Fruit fly (Drosophila melanogaster) whole organism, embryonic: ENCODE measurements around the gene PEK.
A peak's percentile ranks its signal among the peaks of the same experiment; 100 is the strongest.

Experiments
- CG10366 ChIP-seq: fragments of 200-800 bp; sonication (Bioruptor generic); IDR thresholded peaks from 2 replicates; pipeline ENCODE4 v1.3.6; 2022; ENCODE audit warnings: missing biosample characterization, missing genetic modification characterization
- CG11093 ChIP-seq: fragments of 200-800 bp; sonication (Bioruptor generic); IDR thresholded peaks from 3 replicates; pipeline ENCODE4 v1.3.6; 2022; ENCODE audit warnings: missing biosample characterization, missing genetic modification characterization
- CG11723 ChIP-seq: fragments of 200-800 bp; sonication (Bioruptor generic); optimal IDR thresholded peaks from 2 replicates; lab custom pipeline; 2017; ENCODE audit warnings: missing biosample characterization, mild to moderate bottlenecking, missing genetic modification characterization
- CG12071 ChIP-seq: fragments of 200-800 bp; sonication (Bioruptor generic); optimal IDR thresholded peaks from 3 replicates; lab custom pipeline; 2018; ENCODE audit warnings: missing biosample characterization, mild to moderate bottlenecking, missing genetic modification characterization
- CG12155 ChIP-seq: fragments of 200-800 bp; sonication (Bioruptor generic); optimal IDR thresholded peaks from 3 replicates; lab custom pipeline; 2016; ENCODE audit warnings: missing biosample characterization, missing genetic modification characterization
- CG12744 ChIP-seq: fragments of 200-800 bp; sonication (Bioruptor generic); optimal IDR thresholded peaks from 2 replicates; lab custom pipeline; 2016; ENCODE audit warnings: missing biosample characterization, missing genetic modification characterization
- CG13296 ChIP-seq: fragments of 200-800 bp; sonication (Bioruptor generic); optimal IDR thresholded peaks from 3 replicates; lab custom pipeline; 2018; ENCODE audit warnings: missing biosample characterization, mild to moderate bottlenecking, missing genetic modification characterization
- CG15073 ChIP-seq: fragments of 200-800 bp; sonication (Bioruptor generic); optimal IDR thresholded peaks from 2 replicates; lab custom pipeline; 2016; ENCODE audit warnings: missing biosample characterization, missing genetic modification characterization
- CG1529 ChIP-seq: fragments of 200-800 bp; sonication (Bioruptor generic); optimal IDR thresholded peaks from 3 replicates; lab custom pipeline; 2018; ENCODE audit warnings: missing biosample characterization, missing genetic modification characterization
- CG15479 ChIP-seq: fragments of 200-800 bp; sonication (Bioruptor generic); optimal IDR thresholded peaks from 3 replicates; lab custom pipeline; 2019; ENCODE audit warnings: missing biosample characterization, mild to moderate bottlenecking, missing genetic modification characterization, moderate library complexity
- CG15601 ChIP-seq: fragments of 200-800 bp; sonication (Bioruptor generic); optimal IDR thresholded peaks from 3 replicates; lab custom pipeline; 2019; ENCODE audit warnings: missing biosample characterization, mild to moderate bottlenecking, missing genetic modification characterization, moderate library complexity
- CG2202 ChIP-seq: fragments of 200-800 bp; sonication (Bioruptor generic); optimal IDR thresholded peaks from 2 replicates; lab custom pipeline; 2018; ENCODE audit warnings: missing biosample characterization, mild to moderate bottlenecking, missing genetic modification characterization
- CG2875 ChIP-seq: fragments of 200-800 bp; sonication (Bioruptor generic); optimal IDR thresholded peaks from 2 replicates; lab custom pipeline; 2017; ENCODE audit warnings: missing biosample characterization, mild to moderate bottlenecking, missing genetic modification characterization, missing genetic modification reagents
- CG30020 ChIP-seq: fragments of 200-800 bp; optimal IDR thresholded peaks from 2 replicates; lab custom pipeline; 2019; ENCODE audit warnings: missing biosample characterization, mild to moderate bottlenecking, missing genetic modification characterization, moderate library complexity
- CG31441 ChIP-seq: fragments of 200-800 bp; sonication (Bioruptor generic); IDR thresholded peaks from 2 replicates; pipeline ENCODE4 v1.3.6; 2022; ENCODE audit warnings: missing biosample characterization, missing genetic modification characterization
- CG34422 ChIP-seq: fragments of 200-800 bp; sonication (Bioruptor generic); IDR thresholded peaks from 3 replicates; pipeline ENCODE4 v1.3.6; 2022; ENCODE audit warnings: missing biosample characterization, missing genetic modification characterization
- CG43689 ChIP-seq: fragments of 200-800 bp; sonication (Bioruptor generic); IDR thresholded peaks from 2 replicates; pipeline ENCODE4 v1.3.6; 2022; ENCODE audit warnings: missing biosample characterization, missing genetic modification characterization
- CG5953 ChIP-seq: fragments of 200-800 bp; sonication (Bioruptor generic); IDR thresholded peaks from 2 replicates; pipeline ENCODE4 v1.3.6; 2022; ENCODE audit warnings: missing biosample characterization, missing genetic modification characterization
- CG7357 ChIP-seq: fragments of 200-800 bp; sonication (Bioruptor generic); IDR thresholded peaks from 3 replicates; pipeline ENCODE4 v1.3.6; 2022; ENCODE audit warnings: missing biosample characterization, missing genetic modification characterization
- CG7839 ChIP-seq: fragments of 200-800 bp; sonication (Bioruptor generic); optimal IDR thresholded peaks from 3 replicates; lab custom pipeline; 2018; ENCODE audit warnings: missing biosample characterization, mild to moderate bottlenecking, missing genetic modification characterization, moderate library complexity
- CG7963 ChIP-seq: fragments of 200-800 bp; sonication (Bioruptor generic); IDR thresholded peaks from 3 replicates; pipeline ENCODE4 v1.3.6; 2022; ENCODE audit warnings: missing biosample characterization, missing genetic modification characterization; ENCODE audit not compliant: partially characterized antibody
- CG8388 ChIP-seq: fragments of 200-800 bp; sonication (Bioruptor generic); optimal IDR thresholded peaks from 2 replicates; lab custom pipeline; 2019; ENCODE audit warnings: missing biosample characterization, mild to moderate bottlenecking, missing genetic modification characterization, moderate library complexity
- CG8765 ChIP-seq: fragments of 200-800 bp; sonication (Bioruptor generic); IDR thresholded peaks from 2 replicates; pipeline ENCODE4 v1.3.6; 2022; ENCODE audit warnings: missing biosample characterization, missing genetic modification characterization
- CG9727 ChIP-seq: fragments of 200-800 bp; sonication (Bioruptor generic); optimal IDR thresholded peaks from 3 replicates; lab custom pipeline; 2017; ENCODE audit warnings: missing biosample characterization, mild to moderate bottlenecking, missing genetic modification characterization
- Dek ChIP-seq: fragments of 200-800 bp; sonication (Bioruptor generic); optimal IDR thresholded peaks from 3 replicates; lab custom pipeline; 2019; ENCODE audit warnings: missing biosample characterization, mild to moderate bottlenecking, missing genetic modification characterization, moderate library complexity
- Dip2 ChIP-seq: fragments of 200-800 bp; sonication (Bioruptor generic); IDR thresholded peaks from 2 replicates; pipeline ENCODE4 v1.3.6; 2022; ENCODE audit warnings: missing biosample characterization, missing genetic modification characterization
- Dll ChIP-seq: fragments of 200-800 bp; sonication (Bioruptor generic); IDR thresholded peaks from 4 replicates; pipeline ENCODE4 v1.3.6; 2022; ENCODE audit warnings: missing biosample characterization, missing genetic modification characterization; ENCODE audit not compliant: partially characterized antibody
- Fer2 ChIP-seq: fragments of 200-800 bp; sonication (Bioruptor generic); optimal IDR thresholded peaks from 2 replicates; lab custom pipeline; 2018; ENCODE audit warnings: missing biosample characterization, mild to moderate bottlenecking, missing genetic modification characterization, moderate library complexity
- Gug ChIP-seq: fragments of 200-800 bp; sonication (Bioruptor generic); IDR thresholded peaks from 4 replicates; pipeline ENCODE4 v1.3.6; 2022; ENCODE audit warnings: missing biosample characterization, missing genetic modification characterization
- Hr51 ChIP-seq, 2 experiments: fragments of 200-800 bp; sonication (Bioruptor generic); optimal IDR thresholded peaks; 2 replicates in 1 of 2; 3 replicates in 1 of 2; lab custom pipeline; 2016 to 2018; ENCODE audit warnings: missing biosample characterization in 2 of 2, missing genetic modification characterization in 2 of 2, mild to moderate bottlenecking in 1 of 2, moderate library complexity in 1 of 2
- Lim3 ChIP-seq: fragments of 200-800 bp; sonication (Bioruptor generic); IDR thresholded peaks from 2 replicates; pipeline ENCODE4 v1.3.6; 2022; ENCODE audit warnings: missing biosample characterization, missing genetic modification characterization
- Med ChIP-seq: fragments of 200-800 bp; sonication (Bioruptor generic); peaks from one replicate; lab custom pipeline; 2016; ENCODE audit warnings: missing biosample characterization, missing genetic modification characterization, mild to moderate bottlenecking, inconsistent platforms, moderate library complexity
- Oli ChIP-seq: fragments of 200-800 bp; sonication (Bioruptor generic); optimal IDR thresholded peaks from 2 replicates; lab custom pipeline; 2018; ENCODE audit warnings: missing biosample characterization, mild to moderate bottlenecking, missing genetic modification characterization, moderate library complexity
- YL-1 ChIP-seq: fragments of 200-800 bp; sonication (Bioruptor generic); optimal IDR thresholded peaks from 3 replicates; lab custom pipeline; 2017; ENCODE audit warnings: missing biosample characterization, mild to moderate bottlenecking, missing genetic modification characterization
- br ChIP-seq: fragments of >200 bp; optimal IDR thresholded peaks from 2 replicates; lab custom pipeline; 2017
- chif ChIP-seq, 2 experiments: fragments of 200-800 bp; sonication (Bioruptor generic); optimal IDR thresholded peaks; 3 replicates each; lab custom pipeline; 2016; ENCODE audit warnings: missing biosample characterization in 2 of 2, missing genetic modification characterization in 2 of 2
- grau ChIP-seq: fragments of 200-800 bp; optimal IDR thresholded peaks from 3 replicates; lab custom pipeline; 2019; ENCODE audit warnings: missing biosample characterization, mild to moderate bottlenecking, missing genetic modification characterization, moderate library complexity
- gsb-n ChIP-seq: fragments of 200-800 bp; sonication (Bioruptor generic); optimal IDR thresholded peaks from 3 replicates; lab custom pipeline; 2018; ENCODE audit warnings: missing biosample characterization, mild to moderate bottlenecking, missing genetic modification characterization
- h ChIP-seq: fragments of >200 bp; optimal IDR thresholded peaks from 2 replicates; lab custom pipeline; 2017
- inv ChIP-seq: fragments of 200-800 bp; sonication (Bioruptor generic); IDR thresholded peaks from 2 replicates; pipeline ENCODE4 v1.3.6; 2022; ENCODE audit warnings: missing biosample characterization, missing genetic modification characterization; ENCODE audit not compliant: partially characterized antibody
- jigr1 ChIP-seq: fragments of 200-800 bp; sonication (Bioruptor generic); IDR thresholded peaks from 3 replicates; pipeline ENCODE4 v1.3.6; 2022; ENCODE audit warnings: missing biosample characterization, missing genetic modification characterization
- lola ChIP-seq, 3 experiments: fragments of >200 bp in 2 of 3; fragments of 200-800 bp in 1 of 3; sonication (Bioruptor generic) in 1 of 3; optimal IDR thresholded peaks; 2 replicates each; lab custom pipeline; 2017 to 2019; ENCODE audit warnings: missing biosample characterization in 3 of 3, missing genetic modification characterization in 3 of 3, mild to moderate bottlenecking in 1 of 3, moderate library complexity in 1 of 3
- luna ChIP-seq: fragments of 200-800 bp; sonication (Bioruptor generic); optimal IDR thresholded peaks from 2 replicates; lab custom pipeline; 2016; ENCODE audit warnings: missing biosample characterization, missing genetic modification characterization
- nom ChIP-seq: fragments of 200-800 bp; sonication (Bioruptor generic); optimal IDR thresholded peaks from 2 replicates; lab custom pipeline; 2017; ENCODE audit warnings: missing biosample characterization, missing genetic modification characterization, mild to moderate bottlenecking, moderate library complexity, missing genetic modification reagents
- ro ChIP-seq: fragments of 200-800 bp; sonication (Bioruptor generic); IDR thresholded peaks from 2 replicates; pipeline ENCODE4 v1.3.6; 2022; ENCODE audit warnings: missing biosample characterization, missing genetic modification characterization
- row ChIP-seq: fragments of 200-800 bp; sonication (Bioruptor generic); IDR thresholded peaks from 3 replicates; pipeline ENCODE4 v1.3.6; 2022; ENCODE audit warnings: missing biosample characterization, missing genetic modification characterization
- sd ChIP-seq: fragments of 200-800 bp; sonication (Bioruptor generic); optimal IDR thresholded peaks from 3 replicates; lab custom pipeline; 2018; ENCODE audit warnings: missing biosample characterization, mild to moderate bottlenecking, missing genetic modification characterization, moderate library complexity
- sens-2 ChIP-seq: fragments of 200-800 bp; sonication (Bioruptor generic); IDR thresholded peaks from 2 replicates; pipeline ENCODE4 v1.3.6; 2022; ENCODE audit warnings: missing biosample characterization, missing genetic modification characterization
- sima ChIP-seq: fragments of 200-800 bp; sonication (Bioruptor generic); optimal IDR thresholded peaks from 2 replicates; lab custom pipeline; 2016; ENCODE audit warnings: missing biosample characterization, missing genetic modification characterization
- slou ChIP-seq: fragments of 200-800 bp; sonication (Bioruptor generic); optimal IDR thresholded peaks from 3 replicates; lab custom pipeline; 2016; ENCODE audit warnings: missing biosample characterization, missing genetic modification characterization
- zen2 ChIP-seq: fragments of 200-800 bp; sonication (Bioruptor generic); IDR thresholded peaks from 3 replicates; pipeline ENCODE4 v1.3.6; 2022; ENCODE audit warnings: missing biosample characterization, missing genetic modification characterization; ENCODE audit not compliant: partially characterized antibody

PEK gene

DNA sequence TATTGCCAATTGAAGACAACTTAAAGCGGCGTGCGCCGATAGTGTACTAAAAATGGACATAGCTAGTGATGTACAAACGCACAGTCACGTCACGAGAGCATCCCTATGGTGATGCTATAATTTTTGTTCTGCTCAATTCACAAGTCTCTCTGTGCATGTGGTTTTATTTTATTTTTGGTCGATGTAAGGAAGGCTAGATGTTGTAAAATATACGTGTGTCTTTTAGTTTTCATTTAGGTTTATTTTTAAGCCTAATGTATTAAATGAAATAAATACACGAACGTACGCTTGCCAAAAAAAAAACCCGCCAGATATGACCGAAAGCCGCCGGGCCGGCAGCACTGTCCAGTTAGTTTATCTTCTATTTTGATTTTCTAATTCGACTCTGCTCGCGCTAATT, 10.0 kb upstream of the PEK start, which contains the start of the genes CG45100, HDAC3 and Hcs (continued):
- TF ChIP-seq Gug (peak; percentile 66; the same call in 2 of the 4 replicates), CG12155 (peak; percentile 53), CG34422 (0 out of 3 replicates have a peak, but pooled peaks have one; percentile 23), CG15601 (tag; lab: Kevin White, UChicago) (no peak), CG11093 (GFP tag; lab: Robert Waterston, UW) (no peak), luna (GFP tag; lab: Kevin White, UChicago) (no peak), CG43689 (GFP tag; lab: Robert Waterston, UW) (no peak), CG7357 (no peak), lola (GFP tag; optimal IDR thresholded peaks at IDR 0.05; lab: Kevin White, UChicago) (peak in 1 of 3 experiments; percentile 40), Oli (tag; lab: Kevin White, UChicago) (no peak), sima (no peak), h (lab: Kevin White, UChicago) (no peak), gsb-n (tag; lab: Kevin White, UChicago) (no peak), Lim3 (no peak), Dll (peak; percentile 93), YL-1 (GFP tag; lab: Kevin White, UChicago) (peak; percentile 44), CG15479 (GFP tag; lab: Kevin White, UChicago) (peak; percentile 29), CG7963 (GFP tag; lab: Robert Waterston, UW) (peak; percentile 70), zen2 (GFP tag; lab: Robert Waterston, UW) (peak; percentile 58; the same call in 1 of the 3 replicates), Fer2 (no peak), CG8388 (GFP tag; lab: Kevin White, UChicago) (no peak), Med (GFP tag; lab: Kevin White, UChicago) (peak; percentile 82), CG12744 (GFP tag; lab: Kevin White, UChicago) (peak; percentile 18), Dek (no peak), CG31441 (GFP tag; lab: Robert Waterston, UW) (no peak), CG13296 (GFP tag; lab: Kevin White, UChicago) (no peak), grau (tag; lab: Kevin White, UChicago) (no peak), CG9727 (peak; percentile 39), CG2202 (tag; lab: Kevin White, UChicago) (no peak)
- TF ChIP-seq, all 482 proteins: peak for 182

DNA sequence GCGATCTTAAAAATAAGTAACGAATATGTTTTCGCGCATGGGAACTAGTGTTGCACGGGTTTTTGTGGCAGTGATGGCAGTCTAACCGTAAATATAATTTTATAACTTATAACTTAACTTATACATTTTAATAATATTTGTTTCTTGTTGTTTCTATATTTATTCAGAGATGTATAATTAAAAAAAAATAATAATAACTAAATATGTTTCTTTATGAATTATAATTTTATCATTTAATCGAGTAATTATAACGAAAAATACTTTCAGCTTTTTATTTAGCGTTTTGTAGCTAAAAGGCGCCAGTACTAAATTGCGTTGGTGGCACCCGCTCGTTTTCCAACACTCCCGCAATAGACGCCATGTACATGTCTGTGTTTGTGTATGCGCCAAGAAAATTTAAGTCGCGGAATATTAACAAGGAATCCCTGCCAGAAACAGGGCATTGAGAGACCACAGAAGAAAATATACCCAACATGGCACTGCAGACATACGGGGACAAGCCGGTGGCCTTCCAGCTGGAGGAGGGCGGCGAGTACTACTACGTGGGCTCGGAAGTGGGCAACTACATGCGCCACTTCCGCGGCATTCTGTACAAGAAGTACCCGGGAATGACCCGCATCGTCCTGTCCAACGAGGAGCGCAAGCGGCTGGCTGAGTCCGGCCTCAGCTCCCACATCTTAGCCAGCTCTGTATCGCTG, 6.2 kb upstream of the PEK start, which contains the start of the genes mRpL44 and Snr1:
Gene mRpL44, minus strand, starts transcription at position 51 of the 698 bp plus-strand sequence.
Gene Snr1, plus strand, starts transcription at position 341 of the 698 bp plus-strand sequence.
- TF ChIP-seq jigr1 (no peak), CG8388 (GFP tag; lab: Kevin White, UChicago) (peak; percentile 19), CG12071 (no peak), sd (tag; lab: Kevin White, UChicago) (no peak), br (lab: Kevin White, UChicago) (no peak), CG15073 (GFP tag; lab: Kevin White, UChicago) (no peak), CG7839 (tag; lab: Kevin White, UChicago) (peak; percentile 69), sens-2 (no peak), slou (GFP tag; lab: Kevin White, UChicago) (no peak), CG11723 (GFP tag; lab: Kevin White, UChicago) (no peak), inv (GFP tag; lab: Robert Waterston, UW) (0 out of 2 replicates have a peak, but pooled peaks have one; percentile 8), row (GFP tag; lab: Robert Waterston, UW) (peak; percentile 96), CG5953 (GFP tag; lab: Robert Waterston, UW) (no peak), Hr51 (GFP tag; optimal IDR thresholded peaks at IDR 0.05; lab: Kevin White, UChicago) (no peak), CG8765 (GFP tag; lab: Robert Waterston, UW) (no peak), Dip2 (no peak), ro (GFP tag; lab: Robert Waterston, UW) (no peak), CG10366 (no peak), nom (GFP tag; lab: Kevin White, UChicago) (no peak), CG30020 (tag; lab: Kevin White, UChicago) (peak; percentile 57), CG13296 (GFP tag; lab: Kevin White, UChicago) (peak; percentile 77), chif (GFP tag; optimal IDR thresholded peaks at IDR 0.05; lab: Kevin White, UChicago) (no peak), CG2875 (no peak), CG1529 (GFP tag; lab: Kevin White, UChicago) (no peak)
